Fruit fly (Drosophila melanogaster): ENCODE results near the gene Ca-alpha1T.

- TF ChIP-seq psq (optimal IDR thresholded peaks at IDR 0.05) (no peak), usp (GFP tag; optimal IDR thresholded peaks at IDR 0.05) (no peak), pan (optimal IDR thresholded peaks at IDR 0.05) (no peak)
Observed at dm6 chrX:6201459-6201858, 9.2 kb upstream of the Ca-alpha1T start.

Measured in whole organism.